Fruit fly (Drosophila melanogaster): ENCODE results near the gene betaTub97EF.

The betaTub97EF gene

DNA sequence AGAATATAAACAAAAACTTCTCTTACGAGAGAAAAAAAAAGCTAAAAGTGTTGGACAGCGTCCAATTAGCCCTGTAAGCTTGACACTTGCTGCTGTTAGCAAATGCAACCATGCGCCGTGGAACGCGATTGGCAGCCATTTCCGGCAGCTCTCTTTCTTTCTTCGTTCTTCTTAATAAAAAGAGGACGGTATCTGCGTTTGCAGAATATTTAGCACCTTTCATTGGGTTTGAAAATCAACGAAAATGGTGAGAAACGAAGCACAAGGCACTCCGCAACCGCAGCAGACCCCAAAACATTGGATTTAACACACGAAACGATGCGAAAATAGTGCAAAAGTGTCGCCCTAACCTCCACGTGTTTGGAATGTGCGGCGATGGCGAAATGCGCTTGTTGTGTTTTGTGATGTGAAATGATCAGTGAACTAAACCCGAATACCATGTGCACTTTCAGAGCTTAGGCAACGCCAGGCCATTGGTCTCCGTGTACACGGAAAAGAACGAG is 65.5 kb downstream of the betaTub97EF start, which contains the start of gene RpL4 (continued):
- TF ChIP-seq CG3838 (GFP tag; optimal IDR thresholded peaks at IDR 0.05) (peak; percentile 77), NC2α (GFP tag; optimal IDR thresholded peaks at IDR 0.05) (peak; percentile 74), B-H2 (GFP tag; optimal IDR thresholded peaks at IDR 0.05) (peak; percentile 96), CG13894 (tag; optimal IDR thresholded peaks at IDR 0.05) (peak; percentile 71), lab (GFP tag; optimal IDR thresholded peaks at IDR 0.05) (peak; percentile 93), ERR (GFP tag; optimal IDR thresholded peaks at IDR 0.05) (no peak), Lpt (GFP tag; optimal IDR thresholded peaks at IDR 0.05) (no peak), CG4707 (GFP tag; optimal IDR thresholded peaks at IDR 0.05) (peak; percentile 85), Hr78 (GFP tag; optimal IDR thresholded peaks at IDR 0.05) (peak in 1 of 2 experiments; percentile 19), mam (GFP tag; optimal IDR thresholded peaks at IDR 0.05) (peak; percentile 65), CG6654 (GFP tag; optimal IDR thresholded peaks at IDR 0.05) (peak; percentile 65), Hand (GFP tag; optimal IDR thresholded peaks at IDR 0.05) (peak; percentile 80), D (optimal IDR thresholded peaks at IDR 0.05) (no peak), D (GFP tag; optimal IDR thresholded peaks at IDR 0.05) (peak; percentile 77), pan (optimal IDR thresholded peaks at IDR 0.05) (no peak), pan (GFP tag; optimal IDR thresholded peaks at IDR 0.05 in 1 of 2, IDR thresholded peaks at IDR 0.05 in 1 of 2) (peak in 1 of 2 experiments; percentile 79), kay (GFP tag; optimal IDR thresholded peaks at IDR 0.05) (no peak), cas (GFP tag; IDR thresholded peaks at IDR 0.05) (peak; percentile 53), eyg (GFP tag; optimal IDR thresholded peaks at IDR 0.05) (peak; percentile 73), kah (GFP tag; optimal IDR thresholded peaks at IDR 0.05) (peak; percentile 75), Blimp-1 (GFP tag; optimal IDR thresholded peaks at IDR 0.05) (peak; percentile 31), Fer1 (GFP tag; optimal IDR thresholded peaks at IDR 0.05) (peak; percentile 84), CHES-1-like (GFP tag; optimal IDR thresholded peaks at IDR 0.05) (peak; percentile 77), CG4820 (GFP tag; optimal IDR thresholded peaks at IDR 0.05) (peak; percentile 56), CG10462 (GFP tag; optimal IDR thresholded peaks at IDR 0.05) (peak; percentile 48), CG6272 (GFP tag; IDR thresholded peaks at IDR 0.05) (peak; percentile 52), CG1024 (GFP tag; IDR thresholded peaks at IDR 0.05) (peak; percentile 83), gt (GFP tag; IDR thresholded peaks at IDR 0.05) (no peak), CG3065 (GFP tag; optimal IDR thresholded peaks at IDR 0.05) (peak; percentile 68), scrt (GFP tag; optimal IDR thresholded peaks at IDR 0.05) (peak; percentile 82), crol (GFP tag; IDR thresholded peaks at IDR 0.05) (peak; percentile 38; the same call in 1 of the 2 replicates), sqz (GFP tag; optimal IDR thresholded peaks at IDR 0.05) (peak; percentile 90), dmrt99B (tag; optimal IDR thresholded peaks at IDR 0.05) (peak; percentile 64), hkb (optimal IDR thresholded peaks at IDR 0.05) (no peak), hkb (GFP tag; IDR thresholded peaks at IDR 0.05) (peak; percentile 84), CG5953 (GFP tag; IDR thresholded peaks at IDR 0.05) (peak; percentile 88), CG1602 (GFP tag; optimal IDR thresholded peaks at IDR 0.05) (peak; percentile 39), CG2129 (GFP tag; IDR thresholded peaks at IDR 0.05; ENCODE audit: partially characterized antibody) (no peak), CG8924 (tag; optimal IDR thresholded peaks at IDR 0.05) (peak; percentile 42), ftz-f1 (GFP tag; optimal IDR thresholded peaks at IDR 0.05) (no peak), da (GFP tag; optimal IDR thresholded peaks at IDR 0.05) (peak; percentile 40), CG4282 (GFP tag; optimal IDR thresholded peaks at IDR 0.05) (no peak), pita (GFP tag; optimal IDR thresholded peaks at IDR 0.05) (no peak), Sry-β (GFP tag; optimal IDR thresholded peaks at IDR 0.05) (peak; percentile 88), CG17829 (tag; optimal IDR thresholded peaks at IDR 0.05) (no peak), z (GFP tag; IDR thresholded peaks at IDR 0.05) (no peak), Rfx (GFP tag; IDR thresholded peaks at IDR 0.05) (peak; percentile 91), insv (GFP tag; optimal IDR thresholded peaks at IDR 0.05) (peak in 1 of 2 experiments; percentile 81), Asciz (GFP tag; optimal IDR thresholded peaks at IDR 0.05) (peak; percentile 84), klu (GFP tag; IDR thresholded peaks at IDR 0.05) (no peak), YL-1 (GFP tag; optimal IDR thresholded peaks at IDR 0.05) (peak; percentile 98), sr (GFP tag; IDR thresholded peaks at IDR 0.05) (peak; percentile 89)
